Worm (Caenorhabditis elegans) whole organism, mixed stage, embryonic: ENCODE results near the gene fbxa-89.

Source experiments
- bed-3 ChIP-seq: fragments of 200-800 bp; sonication (Bioruptor generic); optimal IDR thresholded peaks from 3 replicates; lab custom pipeline; 2018; ENCODE audit warnings: mild to moderate bottlenecking, missing genetic modification characterization, moderate library complexity, missing compliant biosample characterization
- ceh-39 ChIP-seq: fragments of 150-350 bp; optimal IDR thresholded peaks from 2 replicates; lab custom pipeline; 2014; ENCODE audit warnings: missing biosample characterization, missing genetic modification characterization
- ceh-43 ChIP-seq: fragments of 200-800 bp; sonication (Bioruptor generic); optimal IDR thresholded peaks from 2 replicates; lab custom pipeline; 2018; ENCODE audit warnings: mild to moderate bottlenecking, missing genetic modification characterization, moderate library complexity, missing compliant biosample characterization
- ceh-83 ChIP-seq: fragments of 200-800 bp; sonication (Bioruptor generic); optimal IDR thresholded peaks from 2 replicates; lab custom pipeline; 2018; ENCODE audit warnings: mild to moderate bottlenecking, missing genetic modification characterization, missing compliant biosample characterization
- ces-1 ChIP-seq: fragments of 150-350 bp; optimal IDR thresholded peaks from 2 replicates; lab custom pipeline; 2014; ENCODE audit warnings: missing biosample characterization, missing genetic modification reagents, missing genetic modification characterization
- cnd-1 ChIP-seq: fragments of 200-800 bp; sonication (Bioruptor generic); optimal IDR thresholded peaks from 2 replicates; lab custom pipeline; 2018; ENCODE audit warnings: mild to moderate bottlenecking, missing genetic modification characterization, missing compliant biosample characterization
- drap-1 ChIP-seq: fragments of 200-800 bp; sonication (Bioruptor generic); optimal IDR thresholded peaks from 3 replicates; lab custom pipeline; 2018; ENCODE audit warnings: mild to moderate bottlenecking, missing genetic modification characterization, missing compliant biosample characterization
- elt-1 ChIP-seq: sonication (generic microtip); optimal IDR thresholded peaks from 2 replicates; lab custom pipeline; 2017; ENCODE audit warnings: missing genetic modification characterization, mild to moderate bottlenecking, missing compliant biosample characterization, antibody characterized with exemption, moderate library complexity, borderline replicate concordance; ENCODE audit not compliant: insufficient read depth
- elt-3 ChIP-seq: fragments of 150-350 bp; optimal IDR thresholded peaks from 2 replicates; lab custom pipeline; 2014; ENCODE audit warnings: missing biosample characterization, missing genetic modification characterization
- flh-1 ChIP-seq: fragments of 200-800 bp; sonication (Bioruptor generic); optimal IDR thresholded peaks from 2 replicates; lab custom pipeline; 2018; ENCODE audit warnings: mild to moderate bottlenecking, missing genetic modification characterization, moderate library complexity, missing compliant biosample characterization
- ham-2 ChIP-seq: fragments of 200-800 bp; sonication (Bioruptor generic); optimal IDR thresholded peaks from 2 replicates; lab custom pipeline; 2018; ENCODE audit warnings: mild to moderate bottlenecking, missing genetic modification characterization, missing compliant biosample characterization
- hlh-1 ChIP-seq: fragments of 150-350 bp; optimal IDR thresholded peaks from 2 replicates; lab custom pipeline; 2014; ENCODE audit warnings: missing biosample characterization, missing genetic modification reagents, missing genetic modification characterization
- lin-32 ChIP-seq: fragments of 200-800 bp; sonication (Bioruptor generic); optimal IDR thresholded peaks from 2 replicates; lab custom pipeline; 2018; ENCODE audit warnings: mild to moderate bottlenecking, missing genetic modification characterization, missing compliant biosample characterization
- lsy-2 ChIP-seq: fragments of 150-350 bp; optimal IDR thresholded peaks from 2 replicates; lab custom pipeline; 2014; ENCODE audit warnings: missing biosample characterization, missing genetic modification characterization
- mep-1 ChIP-seq: fragments of 150-350 bp; optimal IDR thresholded peaks from 2 replicates; lab custom pipeline; 2017; ENCODE audit warnings: missing biosample characterization, missing genetic modification reagents, missing genetic modification characterization, inconsistent platforms
- nhr-12 ChIP-seq: fragments of 150-350 bp; optimal IDR thresholded peaks from 2 replicates; lab custom pipeline; 2014; ENCODE audit warnings: missing biosample characterization, missing genetic modification characterization
- nhr-2 ChIP-seq: fragments of 150-350 bp; optimal IDR thresholded peaks from 2 replicates; lab custom pipeline; 2014; ENCODE audit warnings: missing biosample characterization, missing genetic modification characterization
- nhr-237 ChIP-seq: fragments of 150-350 bp; optimal IDR thresholded peaks from 2 replicates; lab custom pipeline; 2014; ENCODE audit warnings: missing biosample characterization, missing genetic modification characterization
- nhr-28 ChIP-seq: fragments of 150-350 bp; optimal IDR thresholded peaks from 2 replicates; lab custom pipeline; 2014; ENCODE audit warnings: missing biosample characterization, missing genetic modification characterization
- nhr-76 ChIP-seq: sonication (generic microtip); optimal IDR thresholded peaks from 2 replicates; lab custom pipeline; 2017; ENCODE audit warnings: missing biosample characterization, missing genetic modification characterization
- pha-4 ChIP-seq: fragments of 150-350 bp; optimal IDR thresholded peaks from 2 replicates; lab custom pipeline; 2018; ENCODE audit warnings: missing biosample characterization, missing genetic modification reagents, missing genetic modification characterization
- sem-2 ChIP-seq: fragments of 200-800 bp; sonication (Bioruptor generic); optimal IDR thresholded peaks from 2 replicates; lab custom pipeline; 2018; ENCODE audit warnings: mild to moderate bottlenecking, missing genetic modification characterization, missing compliant biosample characterization
- snpc-4 ChIP-seq: fragments of 150-350 bp; optimal IDR thresholded peaks from 2 replicates; lab custom pipeline; 2014; ENCODE audit warnings: missing biosample characterization, missing genetic modification characterization
- sptf-1 ChIP-seq: sonication (generic microtip); optimal IDR thresholded peaks from 2 replicates; lab custom pipeline; 2017; ENCODE audit warnings: mild to moderate bottlenecking, missing genetic modification characterization, moderate library complexity, missing compliant biosample characterization
- tbx-8 ChIP-seq: fragments of 200-800 bp; sonication (Bioruptor generic); optimal IDR thresholded peaks from 2 replicates; lab custom pipeline; 2018; ENCODE audit warnings: mild to moderate bottlenecking, missing genetic modification characterization, moderate library complexity, missing compliant biosample characterization
- unc-120 ChIP-seq: sonication (generic microtip); optimal IDR thresholded peaks from 2 replicates; lab custom pipeline; 2017; ENCODE audit warnings: missing genetic modification characterization, missing compliant biosample characterization; ENCODE audit not compliant: poor library complexity, severe bottlenecking
- unc-39 ChIP-seq: fragments of 150-350 bp; optimal IDR thresholded peaks from 2 replicates; lab custom pipeline; 2014; ENCODE audit warnings: missing biosample characterization, missing genetic modification characterization
- unc-62 ChIP-seq: fragments of 150-350 bp; optimal IDR thresholded peaks from 2 replicates; lab custom pipeline; 2014; ENCODE audit warnings: missing biosample characterization, missing genetic modification reagents, missing genetic modification characterization
- zip-8 ChIP-seq: fragments of 150-350 bp; optimal IDR thresholded peaks from 2 replicates; lab custom pipeline; 2014; ENCODE audit warnings: missing biosample characterization, missing genetic modification characterization
- ztf-11 ChIP-seq: fragments of 150-350 bp; optimal IDR thresholded peaks from 2 replicates; lab custom pipeline; 2014; ENCODE audit warnings: missing biosample characterization, missing genetic modification characterization

fbxa-89 gene

ce11 chrIII:12235914-12236313 is at the start of gene fbxa-89, which contains the start of gene grl-15:
Gene fbxa-89 (plus strand): TSS chrIII:12236184.
Gene grl-15 (minus strand): TSS chrIII:12236014.
- TF ChIP-seq ceh-39 (no peak), sptf-1 (tag; lab: Kevin White, UChicago) (no peak), ces-1 (GFP tag; lab: Kevin White, UChicago) (no peak), drap-1 (GFP tag; lab: Kevin White, UChicago) (no peak), bed-3 (GFP tag; lab: Kevin White, UChicago) (no peak), unc-120 (tag; lab: Kevin White, UChicago) (no peak), cnd-1 (tag; lab: Kevin White, UChicago) (no peak), zip-8 (tag; lab: Kevin White, UChicago) (no peak)
- TF ChIP-seq, all 35 proteins: peak for 0

- no peak for TF ChIP-seq pha-4 (tag; lab: Kevin White, UChicago)
- no peak for TF ChIP-seq mep-1 (tag; lab: Kevin White, UChicago)
- TF ChIP-seq unc-120 (tag; lab: Kevin White, UChicago), result no peak
- no peak for TF ChIP-seq ces-1 (GFP tag; lab: Kevin White, UChicago)
These were observed 47.7 kb upstream of the fbxa-89 start for ce11 chrIII:12188236-12188635.

- no peak for TF ChIP-seq ces-1 (GFP tag; lab: Kevin White, UChicago)
- no peak for TF ChIP-seq zip-8 (tag; lab: Kevin White, UChicago)
- no peak for TF ChIP-seq nhr-76 (tag; lab: Kevin White, UChicago)
- no peak for TF ChIP-seq unc-62
- no peak for TF ChIP-seq unc-39 (tag; lab: Kevin White, UChicago)
- TF ChIP-seq elt-1, result no peak
- no peak for TF ChIP-seq lsy-2 (tag; lab: Kevin White, UChicago)
- no peak for TF ChIP-seq sem-2
- TF ChIP-seq nhr-2 (tag; lab: Kevin White, UChicago), result no peak
- no peak for TF ChIP-seq bed-3 (GFP tag; lab: Kevin White, UChicago)
- TF ChIP-seq ceh-83 (GFP tag; lab: Kevin White, UChicago), result no peak
- TF ChIP-seq ztf-11 (tag; lab: Kevin White, UChicago), result no peak
- no peak for TF ChIP-seq snpc-4 (tag; lab: Kevin White, UChicago)
- no peak for TF ChIP-seq cnd-1 (tag; lab: Kevin White, UChicago)
- TF ChIP-seq elt-3 (tag; lab: Kevin White, UChicago), result no peak
- TF ChIP-seq flh-1 (GFP tag; lab: Kevin White, UChicago), result no peak
- TF ChIP-seq nhr-237 (tag; lab: Kevin White, UChicago), result no peak
These were observed 41.8 kb upstream of the fbxa-89 start, which contains the start of gene Y75B8A.44 for ce11 chrIII:12194190-12194589. Gene Y75B8A.44 (plus strand): TSS chrIII:12194490.

- TF ChIP-seq unc-39 (tag; lab: Kevin White, UChicago) (no peak), nhr-28 (tag; lab: Kevin White, UChicago) (no peak), tbx-8 (GFP tag; lab: Kevin White, UChicago) (no peak), elt-1 (no peak), hlh-1 (tag; lab: Kevin White, UChicago) (no peak), drap-1 (GFP tag; lab: Kevin White, UChicago) (no peak), snpc-4 (tag; lab: Kevin White, UChicago) (no peak), lsy-2 (tag; lab: Kevin White, UChicago) (no peak), nhr-12 (no peak), unc-120 (tag; lab: Kevin White, UChicago) (no peak), sptf-1 (tag; lab: Kevin White, UChicago) (no peak), sem-2 (no peak), cnd-1 (tag; lab: Kevin White, UChicago) (no peak), ceh-39 (no peak), mep-1 (tag; lab: Kevin White, UChicago) (no peak)
These were observed 40.0 kb upstream of the fbxa-89 start for ce11 chrIII:12195991-12196390.

ce11 chrIII:12198135-12198534 is 37.8 kb upstream of the fbxa-89 start:
- TF ChIP-seq lin-32 (GFP tag; lab: Kevin White, UChicago) (no peak), sem-2 (no peak), ceh-43 (GFP tag; lab: Kevin White, UChicago) (no peak)

- TF ChIP-seq sem-2 (no peak), nhr-2 (tag; lab: Kevin White, UChicago) (no peak), unc-120 (tag; lab: Kevin White, UChicago) (no peak), ces-1 (GFP tag; lab: Kevin White, UChicago) (no peak), zip-8 (tag; lab: Kevin White, UChicago) (no peak), ham-2 (GFP tag; lab: Kevin White, UChicago) (no peak), sptf-1 (tag; lab: Kevin White, UChicago) (no peak), nhr-12 (no peak), flh-1 (GFP tag; lab: Kevin White, UChicago) (no peak), tbx-8 (GFP tag; lab: Kevin White, UChicago) (no peak)
These were observed 33.5 kb upstream of the fbxa-89 start, which contains the start of gene osm-12 for ce11 chrIII:12202437-12202836. Gene osm-12 (minus strand): TSS chrIII:12202537.
